Fruit fly (Drosophila melanogaster) whole organism, embryonic: ENCODE data around the gene Tasp1.

ENCODE experiments used
- Atf3 ChIP-seq: fragments of 200-800 bp; sonication (Bioruptor generic); optimal IDR thresholded peaks from 3 replicates; lab custom pipeline; 2016; ENCODE audit warnings: missing biosample characterization, missing genetic modification characterization
- CG10274 ChIP-seq: fragments of 200-800 bp; sonication (Bioruptor generic); optimal IDR thresholded peaks from 3 replicates; lab custom pipeline; 2017; ENCODE audit warnings: missing biosample characterization, mild to moderate bottlenecking, missing genetic modification characterization
- CG10462 ChIP-seq: fragments of 200-800 bp; sonication (Bioruptor generic); optimal IDR thresholded peaks from 2 replicates; lab custom pipeline; 2016; ENCODE audit warnings: missing biosample characterization, missing genetic modification characterization
- CG10959 ChIP-seq: fragments of 200-800 bp; sonication (Bioruptor generic); IDR thresholded peaks from 2 replicates; pipeline ENCODE4 v1.3.6; 2022; ENCODE audit warnings: missing biosample characterization, missing genetic modification characterization
- CG13624 ChIP-seq: fragments of 200-800 bp; sonication (Bioruptor generic); optimal IDR thresholded peaks from 2 replicates; lab custom pipeline; 2016; ENCODE audit warnings: missing biosample characterization, missing genetic modification characterization
- CG14710 ChIP-seq: fragments of 200-800 bp; sonication (Bioruptor generic); optimal IDR thresholded peaks from 3 replicates; lab custom pipeline; 2019; ENCODE audit warnings: missing biosample characterization, mild to moderate bottlenecking, missing genetic modification characterization, moderate library complexity
- CG1529 ChIP-seq: fragments of 200-800 bp; sonication (Bioruptor generic); optimal IDR thresholded peaks from 3 replicates; lab custom pipeline; 2018; ENCODE audit warnings: missing biosample characterization, missing genetic modification characterization
- CG17802 ChIP-seq: fragments of 200-800 bp; sonication (Bioruptor generic); optimal IDR thresholded peaks from 2 replicates; lab custom pipeline; 2018; ENCODE audit warnings: missing biosample characterization, mild to moderate bottlenecking, missing genetic modification characterization, moderate library complexity
- CG2202 ChIP-seq: fragments of 200-800 bp; sonication (Bioruptor generic); optimal IDR thresholded peaks from 2 replicates; lab custom pipeline; 2018; ENCODE audit warnings: missing biosample characterization, mild to moderate bottlenecking, missing genetic modification characterization
- CG2712 ChIP-seq: fragments of 200-800 bp; optimal IDR thresholded peaks from 3 replicates; lab custom pipeline; 2019; ENCODE audit warnings: missing biosample characterization, mild to moderate bottlenecking, missing genetic modification characterization, moderate library complexity
- CG3065 ChIP-seq: fragments of 200-800 bp; sonication (Bioruptor generic); optimal IDR thresholded peaks from 2 replicates; lab custom pipeline; 2016; ENCODE audit warnings: missing biosample characterization, missing genetic modification characterization
- CG33213 ChIP-seq: fragments of 200-800 bp; sonication (Bioruptor generic); optimal IDR thresholded peaks from 3 replicates; lab custom pipeline; 2016; ENCODE audit warnings: missing biosample characterization, missing genetic modification characterization
- CG6791 ChIP-seq: fragments of 200-800 bp; sonication (Bioruptor generic); IDR thresholded peaks from 3 replicates; pipeline ENCODE4 v1.3.6; 2022; ENCODE audit warnings: missing biosample characterization, missing genetic modification characterization; ENCODE audit not compliant: partially characterized antibody
- CG7357 ChIP-seq: fragments of 200-800 bp; sonication (Bioruptor generic); IDR thresholded peaks from 3 replicates; pipeline ENCODE4 v1.3.6; 2022; ENCODE audit warnings: missing biosample characterization, missing genetic modification characterization
- CG7987 ChIP-seq: fragments of 200-800 bp; sonication (Bioruptor generic); optimal IDR thresholded peaks from 2 replicates; lab custom pipeline; 2018; ENCODE audit warnings: missing biosample characterization, mild to moderate bottlenecking, missing genetic modification characterization, moderate library complexity
- CG8281 ChIP-seq: fragments of 200-800 bp; sonication (Bioruptor generic); optimal IDR thresholded peaks from 2 replicates; lab custom pipeline; 2018; ENCODE audit warnings: missing biosample characterization, mild to moderate bottlenecking, missing genetic modification characterization, moderate library complexity
- CG8388 ChIP-seq: fragments of 200-800 bp; sonication (Bioruptor generic); optimal IDR thresholded peaks from 2 replicates; lab custom pipeline; 2019; ENCODE audit warnings: missing biosample characterization, mild to moderate bottlenecking, missing genetic modification characterization, moderate library complexity
- CG8944 ChIP-seq: fragments of 200-800 bp; sonication (Bioruptor generic); optimal IDR thresholded peaks from 3 replicates; lab custom pipeline; 2016; ENCODE audit warnings: missing biosample characterization, missing genetic modification characterization
- CG9437 ChIP-seq: fragments of 200-800 bp; sonication (Bioruptor generic); optimal IDR thresholded peaks from 2 replicates; lab custom pipeline; 2018; ENCODE audit warnings: missing biosample characterization, mild to moderate bottlenecking, missing genetic modification characterization
- CG9609 ChIP-seq: fragments of 200-800 bp; sonication (Bioruptor generic); optimal IDR thresholded peaks from 3 replicates; lab custom pipeline; 2016; ENCODE audit warnings: missing biosample characterization, missing genetic modification characterization
- CG9817 ChIP-seq: fragments of 200-800 bp; sonication (Bioruptor generic); optimal IDR thresholded peaks from 2 replicates; lab custom pipeline; 2018; ENCODE audit warnings: missing biosample characterization, mild to moderate bottlenecking, missing genetic modification characterization, moderate library complexity
- Camta ChIP-seq: fragments of 200-800 bp; sonication (Bioruptor generic); optimal IDR thresholded peaks from 2 replicates; lab custom pipeline; 2016; ENCODE audit warnings: missing biosample characterization, missing genetic modification characterization
- Chrac-16 ChIP-seq: fragments of 200-800 bp; sonication (Bioruptor generic); optimal IDR thresholded peaks from 3 replicates; lab custom pipeline; 2016; ENCODE audit warnings: missing biosample characterization, missing genetic modification characterization
- Dref ChIP-seq: fragments of 200-800 bp; sonication (Bioruptor generic); IDR thresholded peaks from 2 replicates; pipeline ENCODE4 v1.3.6; 2022; ENCODE audit warnings: missing biosample characterization, missing genetic modification characterization
- Fer1 ChIP-seq: fragments of 200-800 bp; sonication (Bioruptor generic); optimal IDR thresholded peaks from 2 replicates; lab custom pipeline; 2017; ENCODE audit warnings: missing biosample characterization, mild to moderate bottlenecking, missing genetic modification characterization
- GATAe ChIP-seq: fragments of 200-800 bp; sonication (Bioruptor generic); conservative IDR thresholded peaks from 2 replicates; pipeline ENCODE4 v1.3.6; 2022; ENCODE audit warnings: missing biosample characterization, missing genetic modification characterization
- Poxn ChIP-seq: fragments of 200-800 bp; sonication (Bioruptor generic); IDR thresholded peaks from 2 replicates; pipeline ENCODE4 v1.3.6; 2022; ENCODE audit warnings: missing biosample characterization, missing genetic modification characterization
- TFAM ChIP-seq: fragments of 200-800 bp; sonication (Bioruptor generic); optimal IDR thresholded peaks from 2 replicates; lab custom pipeline; 2017; ENCODE audit warnings: missing biosample characterization, missing genetic modification characterization, inconsistent platforms
- Vsx1 ChIP-seq: fragments of 200-800 bp; sonication (Bioruptor generic); optimal IDR thresholded peaks from 2 replicates; lab custom pipeline; 2017; ENCODE audit warnings: missing biosample characterization, mild to moderate bottlenecking, missing genetic modification characterization, missing genetic modification reagents
- bcd ChIP-seq: fragments of 200-800 bp; sonication (Bioruptor generic); optimal IDR thresholded peaks from 2 replicates; lab custom pipeline; 2017; ENCODE audit warnings: missing biosample characterization, mild to moderate bottlenecking, missing genetic modification characterization
- bigmax ChIP-seq: fragments of 200-800 bp; sonication (Bioruptor generic); optimal IDR thresholded peaks from 2 replicates; lab custom pipeline; 2018; ENCODE audit warnings: missing biosample characterization, mild to moderate bottlenecking, missing genetic modification characterization
- bsh ChIP-seq, 2 experiments: fragments of 200-800 bp; sonication (Bioruptor generic); optimal IDR thresholded peaks; 2 replicates each; lab custom pipeline; 2017 to 2018; ENCODE audit warnings: mild to moderate bottlenecking in 2 of 2, missing biosample characterization in 2 of 2, missing genetic modification characterization in 2 of 2, moderate library complexity in 1 of 2
- cg ChIP-seq: fragments of 200-800 bp; sonication (Bioruptor generic); optimal IDR thresholded peaks from 3 replicates; lab custom pipeline; 2019; ENCODE audit warnings: missing biosample characterization, mild to moderate bottlenecking, missing genetic modification characterization, moderate library complexity
- chinmo ChIP-seq: fragments of 200-800 bp; sonication (Bioruptor generic); IDR thresholded peaks from 4 replicates; pipeline ENCODE4 v1.3.6; 2022; ENCODE audit warnings: missing biosample characterization, missing genetic modification characterization; ENCODE audit not compliant: partially characterized antibody
- croc ChIP-seq: fragments of 200-800 bp; sonication (Bioruptor generic); conservative IDR thresholded peaks from 3 replicates; pipeline ENCODE4 v1.3.6; 2022; ENCODE audit warnings: missing biosample characterization, missing genetic modification characterization
- danr ChIP-seq: fragments of 200-800 bp; sonication (Bioruptor generic); IDR thresholded peaks from 2 replicates; pipeline ENCODE4 v1.3.6; 2022; ENCODE audit warnings: missing biosample characterization, missing genetic modification characterization
- ewg ChIP-seq: fragments of 200-800 bp; sonication (Bioruptor generic); optimal IDR thresholded peaks from 3 replicates; lab custom pipeline; 2017; ENCODE audit warnings: mild to moderate bottlenecking, missing biosample characterization, missing genetic modification reagents, missing genetic modification characterization
- hth ChIP-seq: fragments of >200 bp; optimal IDR thresholded peaks from 2 replicates; lab custom pipeline; 2017; ENCODE audit warnings: inconsistent platforms
- maf-S ChIP-seq: fragments of 200-800 bp; sonication (Bioruptor generic); optimal IDR thresholded peaks from 2 replicates; lab custom pipeline; 2016; ENCODE audit warnings: missing biosample characterization, missing genetic modification characterization
- odd ChIP-seq: fragments of 200-800 bp; sonication (Bioruptor generic); optimal IDR thresholded peaks from 2 replicates; lab custom pipeline; 2017; ENCODE audit warnings: missing biosample characterization, mild to moderate bottlenecking, missing genetic modification characterization
- onecut ChIP-seq: fragments of 200-800 bp; sonication (Bioruptor generic); IDR thresholded peaks from 2 replicates; pipeline ENCODE4 v1.3.6; 2022; ENCODE audit warnings: missing biosample characterization, missing genetic modification characterization
- peb ChIP-seq: fragments of 200-800 bp; sonication (Bioruptor generic); IDR thresholded peaks from 2 replicates; pipeline ENCODE4 v1.3.6; 2022; ENCODE audit warnings: missing biosample characterization, missing genetic modification characterization
- pho ChIP-seq: fragments of 200-800 bp; sonication (Bioruptor generic); optimal IDR thresholded peaks from 2 replicates; lab custom pipeline; 2016; ENCODE audit warnings: missing biosample characterization, missing genetic modification characterization
- pum ChIP-seq: fragments of 200-800 bp; sonication (Bioruptor generic); optimal IDR thresholded peaks from 2 replicates; lab custom pipeline; 2016; ENCODE audit warnings: missing biosample characterization, missing genetic modification characterization
- sc ChIP-seq, 3 experiments: fragments of >200 bp in 2 of 3; fragments of 200-800 bp in 1 of 3; sonication (Bioruptor generic) in 1 of 3; optimal IDR thresholded peaks; 2 replicates in 2 of 3; 3 replicates in 1 of 3; lab custom pipeline; 2017; ENCODE audit warnings: mild to moderate bottlenecking in 1 of 3, missing biosample characterization in 1 of 3, missing genetic modification characterization in 1 of 3, missing genetic modification reagents in 1 of 3
- sens ChIP-seq: fragments of 200-800 bp; sonication (Bioruptor generic); peaks from one replicate; lab custom pipeline; 2016; ENCODE audit warnings: missing biosample characterization, missing genetic modification characterization
- sob ChIP-seq: fragments of 200-800 bp; sonication (Bioruptor generic); IDR thresholded peaks from 2 replicates; pipeline ENCODE4 v1.3.6; 2022; ENCODE audit warnings: missing biosample characterization, missing genetic modification characterization
- tup ChIP-seq: fragments of 200-800 bp; sonication (Bioruptor generic); optimal IDR thresholded peaks from 2 replicates; lab custom pipeline; 2016; ENCODE audit warnings: missing biosample characterization, mild to moderate bottlenecking, missing genetic modification characterization, moderate library complexity
- wdn ChIP-seq: fragments of 200-800 bp; sonication (Bioruptor generic); IDR thresholded peaks from 2 replicates; pipeline ENCODE4 v1.3.6; 2022; ENCODE audit warnings: missing biosample characterization, missing genetic modification characterization
- z ChIP-seq: fragments of 200-800 bp; sonication (Bioruptor generic); IDR thresholded peaks from 3 replicates; pipeline ENCODE4 v1.3.6; 2022; ENCODE audit warnings: missing biosample characterization, missing genetic modification characterization
- zfh1 ChIP-seq: fragments of 200-800 bp; sonication (Bioruptor generic); IDR thresholded peaks from 3 replicates; pipeline ENCODE4 v1.3.6; 2022; ENCODE audit warnings: missing biosample characterization, missing genetic modification characterization
- zfh2 ChIP-seq: fragments of 200-800 bp; sonication (Bioruptor generic); optimal IDR thresholded peaks from 2 replicates; lab custom pipeline; 2016; ENCODE audit warnings: missing biosample characterization, missing genetic modification characterization

The Tasp1 gene

DNA sequence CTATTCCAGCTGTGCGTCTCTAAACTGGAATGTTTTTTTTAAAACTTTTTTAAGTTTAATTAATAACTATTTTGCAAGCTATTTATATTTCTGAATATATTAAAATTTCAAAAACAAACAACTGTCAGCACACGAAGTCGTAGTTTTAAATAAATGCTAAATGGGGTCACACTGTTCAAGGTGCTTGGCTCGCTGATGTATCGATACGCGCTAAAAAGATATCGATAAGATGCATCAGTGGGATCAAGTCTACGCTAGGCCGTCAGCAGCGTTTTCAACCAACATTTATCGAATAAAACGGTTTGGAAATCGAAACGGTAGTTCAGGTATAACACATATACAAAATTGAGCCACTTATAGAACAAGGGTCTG lies 36.5 kb downstream of the Tasp1 start, which contains the start of gene Diap1 (continued):
- TF ChIP-seq CG14710 (tag; lab: Kevin White, UChicago) (peak; percentile 100), CG6791 (GFP tag; lab: Robert Waterston, UW) (peak; percentile 96), bsh (GFP tag; optimal IDR thresholded peaks at IDR 0.05; lab: Kevin White, UChicago) (no peak), Dref (peak; percentile 100), CG2712 (tag; lab: Kevin White, UChicago) (peak; percentile 18), hth (lab: Kevin White, UChicago) (no peak), Fer1 (GFP tag; lab: Kevin White, UChicago) (no peak), CG9817 (peak; percentile 17), bcd (GFP tag; lab: Kevin White, UChicago) (no peak), peb (GFP tag; lab: Robert Waterston, UW) (no peak), cg (GFP tag; lab: Kevin White, UChicago) (no peak), CG7357 (GFP tag; lab: Robert Waterston, UW) (no peak), sob (GFP tag; lab: Robert Waterston, UW) (no peak), wdn (GFP tag; lab: Robert Waterston, UW) (no peak), GATAe (GFP tag; lab: Robert Waterston, UW) (no peak), tup (no peak), CG1529 (GFP tag; lab: Kevin White, UChicago) (no peak), chinmo (GFP tag; lab: Robert Waterston, UW) (peak; percentile 40; the same call in 1 of the 4 replicates), CG10462 (GFP tag; lab: Kevin White, UChicago) (no peak), bigmax (GFP tag; lab: Kevin White, UChicago) (no peak), CG7987 (peak; percentile 34), CG8388 (GFP tag; lab: Kevin White, UChicago) (no peak), zfh1 (GFP tag; lab: Robert Waterston, UW) (no peak), pho (GFP tag; lab: Kevin White, UChicago) (no peak), maf-S (GFP tag; lab: Kevin White, UChicago) (no peak), croc (GFP tag; lab: Robert Waterston, UW) (no peak), odd (GFP tag; lab: Kevin White, UChicago) (no peak), CG2202 (no peak), z (GFP tag; lab: Robert Waterston, UW) (no peak), Camta (GFP tag; lab: Kevin White, UChicago) (no peak), TFAM (no peak), CG3065 (GFP tag; lab: Kevin White, UChicago) (no peak), CG10274 (GFP tag; lab: Kevin White, UChicago) (no peak), onecut (GFP tag; lab: Robert Waterston, UW) (no peak), danr (no peak), sens (GFP tag; lab: Kevin White, UChicago) (peak; percentile 87), sc (optimal IDR thresholded peaks at IDR 0.05; lab: Kevin White, UChicago) (no peak), sc (GFP tag; optimal IDR thresholded peaks at IDR 0.05; lab: Kevin White, UChicago) (no peak), CG13624 (GFP tag; lab: Kevin White, UChicago) (peak; percentile 50), CG8944 (GFP tag; lab: Kevin White, UChicago) (no peak), CG9437 (no peak), CG9609 (GFP tag; lab: Kevin White, UChicago) (no peak), Atf3 (GFP tag; lab: Kevin White, UChicago) (no peak), Vsx1 (GFP tag; lab: Kevin White, UChicago) (no peak), CG33213 (peak; percentile 41), Chrac-16 (no peak), Poxn (GFP tag; lab: Robert Waterston, UW) (no peak), ewg (GFP tag; lab: Kevin White, UChicago) (no peak), zfh2 (GFP tag; lab: Kevin White, UChicago) (no peak), CG10959 (GFP tag; lab: Robert Waterston, UW) (no peak), CG17802 (tag; lab: Kevin White, UChicago) (no peak), pum (GFP tag; lab: Kevin White, UChicago) (no peak), CG8281 (tag; lab: Kevin White, UChicago) (no peak)
